Worm (Caenorhabditis elegans) whole organism, L4/young adult: ENCODE results near the gene rpl-12.

ENCODE experiments used
- W03F9.2 ChIP-seq: fragments of 150-350 bp; optimal IDR thresholded peaks from 2 replicates; lab custom pipeline; 2014; ENCODE audit warnings: missing biosample characterization, missing genetic modification characterization
- dao-5 ChIP-seq: sonication (generic microtip); optimal IDR thresholded peaks from 2 replicates; lab custom pipeline; 2016; ENCODE audit warnings: missing genotype, missing genetic modification characterization, moderate library complexity, missing compliant biosample characterization
- him-1 ChIP-seq: sonication (generic microtip); optimal IDR thresholded peaks from 2 replicates; lab custom pipeline; 2016; ENCODE audit warnings: missing genotype, missing genetic modification reagents, missing genetic modification characterization, missing compliant biosample characterization

rpl-12 gene

DNA sequence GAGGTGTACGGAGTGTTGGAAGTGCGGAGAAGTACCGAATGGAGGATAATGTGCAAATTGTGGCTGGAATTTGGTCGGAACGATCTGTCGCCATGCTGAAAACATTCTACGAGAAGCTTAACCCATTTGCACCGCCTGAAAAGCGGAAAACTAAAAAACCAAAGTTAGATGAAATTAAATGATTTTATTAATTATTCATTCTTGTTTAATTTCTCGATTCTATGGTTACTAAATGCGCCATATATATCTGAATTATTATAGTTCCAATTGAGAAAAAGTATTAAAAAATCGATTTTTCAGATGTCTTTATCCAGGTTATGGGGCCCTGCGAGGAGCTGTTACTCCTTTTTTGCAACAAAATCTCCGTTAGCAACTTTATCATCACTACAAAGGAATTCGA, 3.6 kb upstream of the rpl-12 start, which contains the start of gene cox-11:
TSS of gene cox-11 (plus strand) at position 301 of the 400 bp plus-strand sequence.
- TF ChIP-seq W03F9.2 (tag; lab: Kevin White, UChicago), result no peak
- no peak for TF ChIP-seq dao-5 (tag; lab: Kevin White, UChicago)
- TF ChIP-seq him-1 (tag; lab: Kevin White, UChicago), result no peak

ce11 chrIV:13243375-13243774, 2.9 kb upstream of the rpl-12 start, which contains the start of gene JC8.4:
JC8.4 (plus strand) TSS chrIV:13243675.
- TF ChIP-seq dao-5 (tag; lab: Kevin White, UChicago), result no peak

ce11 chrIV:13241340-13241739, 889 bp upstream of the rpl-12 start:
- TF ChIP-seq dao-5 (tag; lab: Kevin White, UChicago), result no peak
- TF ChIP-seq W03F9.2 (tag; lab: Kevin White, UChicago), result no peak
- TF ChIP-seq him-1 (tag; lab: Kevin White, UChicago), result no peak

ce11 chrIV:13240842-13241143, 342 bp upstream of the rpl-12 start, which contains the start of gene lin-54:
lin-54 (plus strand) TSS chrIV:13241044.
- TF ChIP-seq W03F9.2 (tag; lab: Kevin White, UChicago) (no peak), dao-5 (tag; lab: Kevin White, UChicago) (no peak), him-1 (tag; lab: Kevin White, UChicago) (no peak)

ce11 chrIV:13238943-13239861, 1.2 kb downstream of the rpl-12 start, which contains the start of gene tag-115:
tag-115 (minus strand) TSS chrIV:13239414.
- TF ChIP-seq W03F9.2 (tag; lab: Kevin White, UChicago), result peak; percentile 36
- no peak for TF ChIP-seq dao-5 (tag; lab: Kevin White, UChicago)
- no peak for TF ChIP-seq him-1 (tag; lab: Kevin White, UChicago)

DNA sequence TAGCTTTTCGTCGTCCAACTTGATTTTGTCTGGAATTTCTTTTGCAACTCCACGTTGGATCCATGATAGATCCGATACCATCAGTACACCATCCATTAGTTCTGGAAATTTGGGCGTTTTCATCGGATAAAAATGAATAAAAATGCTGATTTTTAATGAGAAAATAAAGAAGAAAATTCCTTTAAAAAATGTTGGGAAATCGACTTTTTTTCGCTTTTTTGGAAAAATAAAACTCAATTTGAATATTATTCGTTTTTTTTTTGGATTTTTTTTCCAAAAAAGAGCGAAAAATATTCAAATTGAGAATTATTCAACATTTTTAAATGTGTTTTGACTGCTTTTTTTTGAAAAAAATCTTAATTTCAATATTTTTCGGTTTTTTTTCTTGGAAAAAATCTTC, 4.0 kb downstream of the rpl-12 start, which contains the start of gene pwp-1:
TSS of gene pwp-1 (minus strand) at position 101 of the 400 bp plus-strand sequence.
- TF ChIP-seq dao-5 (tag; lab: Kevin White, UChicago), result no peak
- TF ChIP-seq W03F9.2 (tag; lab: Kevin White, UChicago), result no peak
- TF ChIP-seq him-1 (tag; lab: Kevin White, UChicago), result no peak

- TF ChIP-seq dao-5 (tag; lab: Kevin White, UChicago) (no peak), him-1 (tag; lab: Kevin White, UChicago) (no peak), W03F9.2 (tag; lab: Kevin White, UChicago) (no peak)
Observed at ce11 chrIV:13231393-13231792, 9.1 kb downstream of the rpl-12 start.

ce11 chrIV:13221657-13222056, 18.8 kb downstream of the rpl-12 start, which contains the start of gene C48D1.5:
C48D1.5 (plus strand) TSS chrIV:13221957.
- no peak for TF ChIP-seq dao-5 (tag; lab: Kevin White, UChicago)

DNA sequence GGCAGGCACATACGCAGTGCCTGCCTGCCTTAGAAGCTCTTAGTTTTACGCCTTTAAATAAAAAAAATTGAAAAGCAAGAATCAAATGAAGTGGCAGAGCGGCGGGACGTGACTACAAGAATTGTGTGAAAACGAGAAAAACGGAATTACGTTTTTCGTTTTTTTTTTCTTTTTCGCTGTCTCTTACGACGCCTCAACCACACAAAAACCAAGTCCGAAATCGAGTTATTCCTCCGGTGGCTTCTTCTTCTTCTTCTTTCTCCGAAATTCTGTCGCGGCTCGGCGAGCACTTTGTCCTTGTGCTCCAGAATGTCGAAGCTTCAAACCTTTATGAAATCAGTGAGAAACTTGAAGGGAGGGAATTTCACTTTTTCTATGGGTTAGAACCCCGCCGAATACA, 19.9 kb downstream of the rpl-12 start:
- TF ChIP-seq dao-5 (tag; lab: Kevin White, UChicago), result no peak
- TF ChIP-seq him-1 (tag; lab: Kevin White, UChicago), result no peak

DNA sequence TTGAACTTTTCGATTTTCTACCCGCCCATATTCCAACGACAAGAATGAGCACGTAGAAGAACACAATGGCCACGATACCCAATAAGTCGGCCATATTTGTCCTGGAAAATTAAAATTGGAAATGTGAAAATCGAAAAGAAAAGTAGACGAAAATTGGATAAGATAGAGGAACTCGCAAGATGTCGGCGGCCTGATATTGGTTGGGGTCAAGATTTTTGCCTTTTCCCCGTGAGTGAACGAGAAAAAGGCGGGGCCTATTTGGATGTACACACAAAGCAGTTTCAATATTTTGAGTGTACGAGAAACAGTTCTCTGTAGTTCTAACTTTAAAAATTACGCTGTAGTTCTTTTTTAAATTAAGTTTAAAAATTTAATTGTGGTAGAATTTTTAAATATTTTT, 26.0 kb downstream of the rpl-12 start, which contains the start of gene cho-1:
TSS of gene cho-1 (minus strand) at position 101 of the 400 bp plus-strand sequence.
- TF ChIP-seq dao-5 (tag; lab: Kevin White, UChicago), result no peak
- TF ChIP-seq W03F9.2 (tag; lab: Kevin White, UChicago), result no peak
- no peak for TF ChIP-seq him-1 (tag; lab: Kevin White, UChicago)

ce11 chrIV:13209566-13209965, 30.9 kb downstream of the rpl-12 start, which contains the start of gene C48D1.9:
C48D1.9 (minus strand) TSS chrIV:13209666.
- TF ChIP-seq W03F9.2 (tag; lab: Kevin White, UChicago), result no peak
- no peak for TF ChIP-seq him-1 (tag; lab: Kevin White, UChicago)
- no peak for TF ChIP-seq dao-5 (tag; lab: Kevin White, UChicago)

- no peak for TF ChIP-seq dao-5 (tag; lab: Kevin White, UChicago)
- no peak for TF ChIP-seq him-1 (tag; lab: Kevin White, UChicago)
- no peak for TF ChIP-seq W03F9.2 (tag; lab: Kevin White, UChicago)
Observed at ce11 chrIV:13205891-13206290, 34.6 kb downstream of the rpl-12 start.

- TF ChIP-seq dao-5 (tag; lab: Kevin White, UChicago) (no peak), him-1 (tag; lab: Kevin White, UChicago) (no peak), W03F9.2 (tag; lab: Kevin White, UChicago) (no peak)
Observed at ce11 chrIV:13204037-13204436, 36.4 kb downstream of the rpl-12 start, which contains the start of gene ced-3. ced-3 (minus strand) TSS chrIV:13204137.

DNA sequence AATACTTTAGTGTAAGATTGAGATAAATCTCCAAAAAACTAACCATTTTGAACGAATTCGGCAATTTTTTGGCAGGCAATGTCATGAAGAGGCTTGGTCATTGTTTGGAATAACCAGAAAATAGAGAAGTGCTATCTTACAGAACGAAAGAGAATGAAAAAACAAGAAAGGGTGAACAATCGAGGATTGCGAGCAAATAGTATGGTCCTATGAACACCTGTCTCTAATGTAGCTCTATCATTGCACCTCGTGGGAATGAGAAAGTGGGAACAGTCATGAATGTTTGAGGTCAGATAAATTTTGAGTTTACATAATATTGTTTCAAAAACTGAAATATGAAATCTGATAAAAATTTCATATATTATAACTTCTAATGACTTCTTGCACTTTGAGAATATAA, 43.2 kb downstream of the rpl-12 start, which contains the start of gene C48D1.1:
TSS of gene C48D1.1 (minus strand) at position 101 of the 400 bp plus-strand sequence.
- TF ChIP-seq W03F9.2 (tag; lab: Kevin White, UChicago), result no peak
- no peak for TF ChIP-seq him-1 (tag; lab: Kevin White, UChicago)
- TF ChIP-seq dao-5 (tag; lab: Kevin White, UChicago), result no peak
